Worm (Caenorhabditis elegans) whole organism, young adult: ENCODE data around the gene fbxa-42.
"Not testable (repeated sequence)": the region's sequence is repeated elsewhere in the genome, so short reads cannot be mapped to it uniquely, and the experiment has no call there.

ENCODE experiments used
- B0019.2 ChIP-seq: fragments of 200-800 bp; sonication (Bioruptor generic); conservative IDR thresholded peaks from 2 replicates; pipeline ENCODE4 v1.3.6; 2022; ENCODE audit warnings: missing genetic modification reagents, missing genetic modification characterization, missing compliant biosample characterization
- F22D6.2 ChIP-seq: sonication (generic microtip); optimal IDR thresholded peaks from 2 replicates; lab custom pipeline; 2016; ENCODE audit warnings: mild to moderate bottlenecking, missing genetic modification characterization, missing compliant biosample characterization
- F33H1.4 ChIP-seq: fragments of 200-800 bp; sonication (Bioruptor generic); IDR thresholded peaks from 2 replicates; pipeline ENCODE4 v1.3.6; 2022; ENCODE audit warnings: missing genetic modification reagents, missing genetic modification characterization, missing compliant biosample characterization
- F55B11.4 ChIP-seq: sonication (generic microtip); optimal IDR thresholded peaks from 2 replicates; lab custom pipeline; 2016; ENCODE audit warnings: missing compliant biosample characterization, missing genetic modification characterization, borderline replicate concordance; ENCODE audit not compliant: insufficient read depth
- K12H6.12 ChIP-seq: fragments of 200-800 bp; sonication (Bioruptor generic); optimal IDR thresholded peaks from 2 replicates; lab custom pipeline; 2018; ENCODE audit warnings: mild to moderate bottlenecking, missing genetic modification characterization, missing compliant biosample characterization
- Y53F4B.3 ChIP-seq: fragments of 200-800 bp; sonication (Bioruptor generic); IDR thresholded peaks from 2 replicates; pipeline ENCODE4 v1.3.6; 2022; ENCODE audit warnings: missing genetic modification reagents, missing genetic modification characterization, missing compliant biosample characterization
- Y53G8AR.9 ChIP-seq: fragments of 200-800 bp; sonication (Bioruptor generic); conservative IDR thresholded peaks from 2 replicates; pipeline ENCODE4 v1.3.6; 2022; ENCODE audit warnings: missing genetic modification reagents, missing genetic modification characterization, missing compliant biosample characterization
- aptf-2 ChIP-seq: fragments of 200-800 bp; sonication (Bioruptor generic); conservative IDR thresholded peaks from 2 replicates; pipeline ENCODE4 v1.3.6; 2022; ENCODE audit warnings: missing genetic modification reagents, missing genetic modification characterization, missing compliant biosample characterization
- attf-3 ChIP-seq: fragments of 200-800 bp; sonication (Bioruptor generic); conservative IDR thresholded peaks from 2 replicates; pipeline ENCODE4 v1.3.6; 2022; ENCODE audit warnings: missing genetic modification reagents, missing genetic modification characterization, missing compliant biosample characterization
- attf-5 ChIP-seq: fragments of 200-800 bp; sonication (Bioruptor generic); optimal IDR thresholded peaks from 2 replicates; lab custom pipeline; 2018; ENCODE audit warnings: mild to moderate bottlenecking, missing genetic modification characterization, missing compliant biosample characterization
- bed-1 ChIP-seq: fragments of 200-800 bp; sonication (Bioruptor generic); IDR thresholded peaks from 2 replicates; pipeline ENCODE4 v1.3.6; 2022; ENCODE audit warnings: missing genetic modification reagents, missing genetic modification characterization, missing compliant biosample characterization
- ccch-3 ChIP-seq: fragments of 200-800 bp; sonication (Bioruptor generic); optimal IDR thresholded peaks from 2 replicates; lab custom pipeline; 2018; ENCODE audit warnings: mild to moderate bottlenecking, missing genetic modification characterization, missing compliant biosample characterization
- cebp-1 ChIP-seq, 2 experiments: fragments of 200-800 bp in 1 of 2; sonication (Bioruptor generic) in 1 of 2; sonication (generic microtip) in 1 of 2; IDR thresholded peaks in 1 of 2; optimal IDR thresholded peaks in 1 of 2; 2 replicates each; pipeline versions ENCODE4 v1.3.6 to Lab custom; 2017 to 2022; ENCODE audit warnings: missing compliant biosample characterization in 2 of 2, missing genetic modification characterization in 2 of 2, mild to moderate bottlenecking in 1 of 2, missing genetic modification reagents in 1 of 2, moderate library complexity in 1 of 2
- ceh-27 ChIP-seq: fragments of 200-800 bp; sonication (Bioruptor generic); optimal IDR thresholded peaks from 2 replicates; lab custom pipeline; 2018; ENCODE audit warnings: mild to moderate bottlenecking, missing genetic modification characterization, moderate library complexity, missing compliant biosample characterization
- ceh-58 ChIP-seq: fragments of 200-800 bp; sonication (Bioruptor generic); IDR thresholded peaks from 2 replicates; pipeline ENCODE4 v1.3.6; 2022; ENCODE audit warnings: missing genetic modification characterization, missing compliant biosample characterization
- dpl-1 ChIP-seq: fragments of 150-350 bp; optimal IDR thresholded peaks from 2 replicates; lab custom pipeline; 2014; ENCODE audit warnings: missing biosample characterization, missing genetic modification reagents, missing genetic modification characterization
- hlh-26 ChIP-seq: fragments of 200-800 bp; sonication (Bioruptor generic); conservative IDR thresholded peaks from 2 replicates; pipeline ENCODE4 v1.3.6; 2022; ENCODE audit warnings: missing genetic modification reagents, missing genetic modification characterization, missing compliant biosample characterization
- hmg-1.2 ChIP-seq: fragments of 200-800 bp; sonication (Bioruptor generic); IDR thresholded peaks from 2 replicates; pipeline ENCODE4 v1.3.6; 2022; ENCODE audit warnings: missing genetic modification reagents, missing genetic modification characterization, missing compliant biosample characterization
- lin-26 ChIP-seq: fragments of 200-800 bp; sonication (Bioruptor generic); IDR thresholded peaks from 2 replicates; pipeline ENCODE4 v1.3.6; 2022; ENCODE audit warnings: missing genetic modification reagents, missing genetic modification characterization, missing compliant biosample characterization
- lin-35 ChIP-seq, 3 experiments: fragments of 150-350 bp in 2 of 3; sonication (generic microtip) in 1 of 3; optimal IDR thresholded peaks; 2 replicates each; lab custom pipeline; 2014 to 2018; ENCODE audit warnings: missing biosample characterization in 3 of 3, missing genetic modification characterization in 3 of 3, missing genetic modification reagents in 3 of 3
- lsl-1 ChIP-seq: fragments of 200-800 bp; sonication (Bioruptor generic); optimal IDR thresholded peaks from 2 replicates; lab custom pipeline; 2018; ENCODE audit warnings: mild to moderate bottlenecking, missing genetic modification characterization, moderate library complexity, missing compliant biosample characterization
- madf-10 ChIP-seq: sonication (generic microtip); optimal IDR thresholded peaks from 2 replicates; lab custom pipeline; 2016; ENCODE audit warnings: mild to moderate bottlenecking, missing genetic modification characterization, missing compliant biosample characterization
- madf-6 ChIP-seq: fragments of 200-800 bp; sonication (Bioruptor generic); IDR thresholded peaks from 2 replicates; pipeline ENCODE4 v1.3.6; 2022; ENCODE audit warnings: missing genetic modification reagents, missing genetic modification characterization, missing compliant biosample characterization
- mcd-1 ChIP-seq: fragments of 200-800 bp; sonication (Bioruptor generic); IDR thresholded peaks from 2 replicates; pipeline ENCODE4 v1.3.6; 2022; ENCODE audit warnings: missing genetic modification reagents, missing genetic modification characterization, missing compliant biosample characterization
- mxl-1 ChIP-seq: sonication (generic microtip); optimal IDR thresholded peaks from 2 replicates; lab custom pipeline; 2016; ENCODE audit warnings: missing genetic modification characterization, missing compliant biosample characterization
- nhr-179 ChIP-seq: sonication (generic microtip); optimal IDR thresholded peaks from 2 replicates; lab custom pipeline; 2016; ENCODE audit warnings: mild to moderate bottlenecking, missing genetic modification characterization, missing compliant biosample characterization
- pbrm-1 ChIP-seq: fragments of 200-800 bp; sonication (Bioruptor generic); IDR thresholded peaks from 2 replicates; pipeline ENCODE4 v1.3.6; 2022; ENCODE audit warnings: missing genetic modification reagents, missing genetic modification characterization, missing compliant biosample characterization
- rcor-1 ChIP-seq: fragments of 200-800 bp; sonication (Bioruptor generic); IDR thresholded peaks from 2 replicates; pipeline ENCODE4 v1.3.6; 2022; ENCODE audit warnings: missing genetic modification reagents, missing genetic modification characterization, missing compliant biosample characterization
- sdz-38 ChIP-seq: sonication (generic microtip); optimal IDR thresholded peaks from 2 replicates; lab custom pipeline; 2016; ENCODE audit warnings: missing genotype, missing genetic modification characterization, missing compliant biosample characterization
- sea-2 ChIP-seq: fragments of 200-800 bp; sonication (Bioruptor generic); IDR thresholded peaks from 2 replicates; pipeline ENCODE4 v1.3.6; 2022; ENCODE audit warnings: missing genetic modification characterization, missing compliant biosample characterization
- snpc-1.1 ChIP-seq: sonication (generic microtip); optimal IDR thresholded peaks from 2 replicates; lab custom pipeline; 2017; ENCODE audit warnings: missing genetic modification characterization, mild to moderate bottlenecking, missing compliant biosample characterization, antibody characterized with exemption, moderate library complexity, missing genotype, missing genetic modification reagents; ENCODE audit not compliant: insufficient read depth
- tbx-9 ChIP-seq: sonication (generic microtip); optimal IDR thresholded peaks from 2 replicates; lab custom pipeline; 2016; ENCODE audit warnings: borderline replicate concordance, missing genetic modification characterization, inconsistent platforms, missing compliant biosample characterization
- unc-62 ChIP-seq: fragments of 150-350 bp; optimal IDR thresholded peaks from 2 replicates; lab custom pipeline; 2014; ENCODE audit warnings: missing biosample characterization, missing genetic modification reagents, missing genetic modification characterization
- ztf-22 ChIP-seq: fragments of 200-800 bp; sonication (Bioruptor generic); optimal IDR thresholded peaks from 2 replicates; lab custom pipeline; 2018; ENCODE audit warnings: mild to moderate bottlenecking, missing genetic modification characterization, moderate library complexity, missing compliant biosample characterization
- ztf-25 ChIP-seq: fragments of 200-800 bp; sonication (Bioruptor generic); IDR thresholded peaks from 2 replicates; pipeline ENCODE4 v1.3.6; 2022; ENCODE audit warnings: missing genetic modification reagents, missing genetic modification characterization, missing compliant biosample characterization
- ztf-28 ChIP-seq: fragments of 200-800 bp; sonication (Bioruptor generic); IDR thresholded peaks from 2 replicates; pipeline ENCODE4 v1.3.6; 2022; ENCODE audit warnings: missing genetic modification reagents, missing genetic modification characterization, missing compliant biosample characterization
- ztf-6 ChIP-seq: fragments of 200-800 bp; sonication (Bioruptor generic); IDR thresholded peaks from 2 replicates; pipeline ENCODE4 v1.3.6; 2022; ENCODE audit warnings: missing genetic modification reagents, missing genetic modification characterization, missing compliant biosample characterization

The fbxa-42 gene

DNA sequence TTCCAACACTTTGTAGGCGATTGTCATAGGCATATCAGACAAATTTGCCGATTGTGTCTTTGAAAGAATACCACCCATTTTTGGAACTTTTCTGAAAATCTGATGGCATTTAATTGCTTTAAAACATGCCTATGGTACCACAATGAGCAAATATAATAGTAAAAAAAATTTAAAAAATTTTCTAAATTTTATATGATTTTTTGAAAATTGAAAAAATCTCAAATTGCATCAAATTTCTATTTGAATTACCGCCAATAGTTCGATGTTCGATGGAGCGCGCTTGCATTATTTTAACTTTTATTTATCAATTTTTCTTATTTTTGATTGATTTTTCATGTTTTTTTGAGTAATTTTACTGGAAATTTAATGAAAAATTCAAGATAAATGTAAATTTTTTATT is at the start of gene fbxa-42:
Gene fbxa-42, minus strand, starts transcription at position 101 of the 400 bp plus-strand sequence.
- not testable (repeated sequence) for TF ChIP-seq snpc-1.1; ceh-58 (GFP tag; lab: Robert Waterston, UW); unc-62 (GFP tag; lab: Kevin White, UChicago)

DNA sequence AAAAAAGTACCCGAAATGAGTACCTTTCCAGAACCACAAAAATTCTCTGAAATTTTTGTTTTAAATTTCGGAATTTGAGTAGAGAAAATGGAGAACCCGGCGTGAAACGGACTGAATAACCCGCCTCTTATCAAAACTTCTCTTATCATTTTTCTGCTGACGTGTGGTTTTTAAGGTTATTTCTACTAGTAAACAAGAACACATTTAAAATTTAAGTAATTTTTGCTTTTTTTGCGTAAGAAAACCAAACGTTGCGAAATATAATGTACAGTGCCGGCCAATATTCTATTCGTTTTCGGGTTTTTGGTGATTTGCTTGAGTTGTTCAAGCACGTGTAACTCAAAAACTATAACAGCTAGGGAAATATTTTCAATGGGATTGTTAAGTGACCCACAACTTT is 49.7 kb upstream of the fbxa-42 start:
- TF ChIP-seq F33H1.4 (GFP tag; lab: Robert Waterston, UW) (no peak), ccch-3 (GFP tag; lab: Kevin White, UChicago) (no peak), sea-2 (GFP tag; lab: Robert Waterston, UW) (no peak), Y53G8AR.9 (GFP tag; lab: Robert Waterston, UW) (no peak), sdz-38 (no peak), Y53F4B.3 (GFP tag; lab: Robert Waterston, UW) (no peak), cebp-1 (GFP tag; IDR thresholded peaks at IDR 0.05; lab: Robert Waterston, UW) (peak; percentile 52; the same call in 1 of the 2 replicates), cebp-1 (tag; optimal IDR thresholded peaks at IDR 0.05; lab: Kevin White, UChicago) (peak; percentile 60)

DNA sequence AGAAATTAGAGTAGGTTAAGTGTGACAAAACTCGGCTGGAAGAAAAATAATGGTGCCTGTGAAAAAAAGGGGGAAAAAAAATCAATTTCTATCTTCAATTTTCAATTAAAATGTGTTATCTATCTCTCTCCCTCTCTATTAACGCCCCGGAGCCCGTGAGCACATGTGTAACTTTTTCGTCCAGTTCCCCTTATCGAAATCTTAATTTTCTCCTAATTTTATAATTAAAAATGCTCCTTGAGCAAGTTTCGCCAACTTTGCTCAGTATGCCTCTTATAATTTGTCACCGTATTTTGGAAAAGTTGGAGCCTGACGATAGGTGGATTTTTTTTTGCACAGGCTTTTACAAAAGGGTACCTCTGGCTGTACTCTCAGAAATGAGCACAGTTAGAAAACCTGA is 46.8 kb upstream of the fbxa-42 start, which contains the start of the genes fbxa-1 and Y54F10BM.20:
Gene fbxa-1, minus strand, starts transcription at position 101 of the 400 bp plus-strand sequence.
Gene Y54F10BM.20, plus strand, starts transcription at position 231 of the 400 bp plus-strand sequence.
- TF ChIP-seq K12H6.12 (tag; lab: Kevin White, UChicago) (no peak), F55B11.4 (no peak), ztf-28 (GFP tag; lab: Robert Waterston, UW) (no peak)

DNA sequence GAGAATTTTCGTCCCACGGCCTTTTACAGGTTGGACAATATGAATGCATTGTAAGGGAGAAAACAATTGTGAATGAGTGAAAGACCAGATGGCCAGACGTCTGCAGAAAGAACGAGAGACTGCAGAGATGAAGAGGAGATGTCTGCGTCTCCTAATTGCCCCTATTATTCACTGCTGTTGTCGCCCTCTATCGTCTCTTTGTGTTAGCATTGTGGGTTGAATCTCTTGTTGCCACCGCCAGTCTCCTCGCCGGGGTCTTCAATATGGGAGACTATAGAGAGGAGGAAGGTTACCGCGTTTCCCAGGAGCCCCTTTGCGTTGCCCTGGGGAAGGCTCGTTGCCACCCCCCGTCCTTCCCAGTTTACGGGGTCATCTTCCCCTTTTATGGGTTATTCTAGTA is 43.6 kb upstream of the fbxa-42 start, which contains the start of gene Y54F10BM.9:
Gene Y54F10BM.9, minus strand, starts transcription at position 61 of the 400 bp plus-strand sequence.
- TF ChIP-seq lin-35 (GFP tag; optimal IDR thresholded peaks at IDR 0.05; lab: Kevin White, UChicago), result no peak
- peak; percentile 58; the same call in 1 of the 2 replicates for TF ChIP-seq lin-26 (GFP tag; lab: Robert Waterston, UW)
- TF ChIP-seq ccch-3 (GFP tag; lab: Kevin White, UChicago), result no peak
- no peak for TF ChIP-seq mxl-1 (tag; lab: Kevin White, UChicago)
- TF ChIP-seq rcor-1, result no peak
- TF ChIP-seq hmg-1.2 (GFP tag; lab: Robert Waterston, UW), result peak; percentile 74; the same call in 1 of the 2 replicates
- no peak for TF ChIP-seq bed-1
- TF ChIP-seq madf-10 (tag; lab: Kevin White, UChicago), result no peak
- TF ChIP-seq pbrm-1, result no peak
- peak; percentile 10; the same call in 1 of the 2 replicates for TF ChIP-seq madf-6 (GFP tag; lab: Robert Waterston, UW)
- TF ChIP-seq ztf-25, result no peak
- TF ChIP-seq ztf-6, result no peak
- TF ChIP-seq aptf-2, result peak; percentile 89
- no peak for TF ChIP-seq K12H6.12 (tag; lab: Kevin White, UChicago)
- TF ChIP-seq nhr-179 (tag; lab: Kevin White, UChicago), result no peak
- TF ChIP-seq attf-5 (GFP tag; lab: Kevin White, UChicago), result no peak
- no peak for TF ChIP-seq sdz-38
- TF ChIP-seq F22D6.2, result no peak
- TF ChIP-seq attf-3 (GFP tag; lab: Robert Waterston, UW), result no peak
- TF ChIP-seq hlh-26 (GFP tag; lab: Robert Waterston, UW), result no peak
- TF ChIP-seq B0019.2 (GFP tag; lab: Robert Waterston, UW), result no peak
- peak; percentile 8 for TF ChIP-seq ceh-27
- no peak for TF ChIP-seq tbx-9 (tag; lab: Kevin White, UChicago)
- no peak for TF ChIP-seq ztf-22 (GFP tag; lab: Kevin White, UChicago)
- no peak for TF ChIP-seq dpl-1 (GFP tag; lab: Kevin White, UChicago)
- TF ChIP-seq mcd-1 (GFP tag; lab: Robert Waterston, UW), result peak; percentile 18; the same call in 1 of the 2 replicates
- no peak for TF ChIP-seq lsl-1 (GFP tag; lab: Kevin White, UChicago)
